Fruit fly (Drosophila melanogaster): ENCODE data around the gene Nuf2.
A peak's percentile ranks its signal among the peaks of the same experiment; 100 is the strongest.

Gene Nuf2

DNA sequence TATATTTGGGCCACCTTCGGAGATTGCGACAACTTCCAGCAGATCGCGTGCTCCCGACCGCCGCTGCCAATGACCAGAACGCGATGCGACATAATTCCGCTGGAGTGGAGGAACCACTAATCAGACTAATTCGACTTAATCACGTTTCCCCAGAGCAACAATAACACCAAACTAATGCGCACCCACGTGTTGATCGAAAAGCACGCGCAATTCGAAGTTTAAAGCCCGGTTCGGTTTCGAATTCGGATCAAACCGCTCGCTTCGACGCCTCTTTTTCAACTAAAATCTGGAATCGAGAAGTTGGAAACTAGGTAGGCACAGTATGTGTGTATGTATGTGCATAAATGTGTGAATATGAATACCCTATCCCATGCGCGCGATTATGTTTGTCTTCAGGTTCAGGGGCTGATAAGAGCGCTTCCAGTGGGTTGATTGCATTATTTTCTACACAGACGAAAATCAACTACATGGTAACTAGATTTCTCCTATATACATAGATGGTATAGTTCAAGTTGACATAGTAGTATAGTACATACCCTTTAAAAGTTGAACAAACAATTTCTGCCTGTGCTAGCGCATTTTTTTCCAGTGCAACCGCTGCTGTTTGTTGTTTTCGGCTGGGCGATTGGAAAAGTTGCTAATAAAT lies 41.9 kb downstream of the Nuf2 start, which contains the start of gene Gart (continued):
- TF ChIP-seq twi (tag; optimal IDR thresholded peaks at IDR 0.05) (peak; percentile 30), sr (GFP tag; IDR thresholded peaks at IDR 0.05) (no peak), ac (GFP tag; optimal IDR thresholded peaks at IDR 0.05) (no peak), CG10979 (tag; optimal IDR thresholded peaks at IDR 0.05) (peak; percentile 54), CG1647 (GFP tag; optimal IDR thresholded peaks at IDR 0.05) (peak; percentile 54), CG7556 (GFP tag; optimal IDR thresholded peaks at IDR 0.05) (peak; percentile 75), usp (GFP tag; optimal IDR thresholded peaks at IDR 0.05) (no peak), gcm2 (GFP tag; optimal IDR thresholded peaks at IDR 0.05) (no peak), crol (GFP tag; IDR thresholded peaks at IDR 0.05) (no peak), br (optimal IDR thresholded peaks at IDR 0.05) (no peak), Dref (GFP tag; IDR thresholded peaks at IDR 0.05) (no peak), CG6689 (GFP tag; IDR thresholded peaks at IDR 0.05) (no peak), Optix (GFP tag; IDR thresholded peaks at IDR 0.05) (peak; percentile 61; the same call in 1 of the 3 replicates), Dip3 (GFP tag; optimal IDR thresholded peaks at IDR 0.05) (peak; percentile 36), odd (GFP tag; optimal IDR thresholded peaks at IDR 0.05) (peak; percentile 59), CG4820 (GFP tag; optimal IDR thresholded peaks at IDR 0.05) (peak; percentile 59), lilli (GFP tag; optimal IDR thresholded peaks at IDR 0.05) (peak; percentile 83), HLH4C (GFP tag; IDR thresholded peaks at IDR 0.05; ENCODE audit: partially characterized antibody) (no peak), nmo (GFP tag; optimal IDR thresholded peaks at IDR 0.05) (peak; percentile 50), stc (GFP tag; IDR thresholded peaks at IDR 0.05) (no peak), CG3726 (GFP tag; IDR thresholded peaks at IDR 0.05) (no peak), CG2199 (GFP tag; IDR thresholded peaks at IDR 0.05) (no peak), CG16815 (GFP tag; optimal IDR thresholded peaks at IDR 0.05) (peak; percentile 0), Ssrp (tag; optimal IDR thresholded peaks at IDR 0.05) (peak; percentile 36), chm (GFP tag; IDR thresholded peaks at IDR 0.05) (peak; percentile 42), CG42726 (GFP tag; IDR thresholded peaks at IDR 0.05; ENCODE audit: partially characterized antibody) (no peak), CG4360 (GFP tag; IDR thresholded peaks at IDR 0.05) (no peak), CG34376 (GFP tag; optimal IDR thresholded peaks at IDR 0.05) (peak; percentile 62), CG11504 (tag; optimal IDR thresholded peaks at IDR 0.05) (no peak), CG13894 (tag; optimal IDR thresholded peaks at IDR 0.05) (no peak), ttk (GFP tag; IDR thresholded peaks at IDR 0.05) (peak; percentile 58; the same call in 1 of the 2 replicates), wor (GFP tag; IDR thresholded peaks at IDR 0.05) (no peak; the same call in 1 of the 2 replicates), CG2116 (GFP tag; optimal IDR thresholded peaks at IDR 0.05) (peak; percentile 10), fd3F (GFP tag; optimal IDR thresholded peaks at IDR 0.05) (peak; percentile 52), NC2α (GFP tag; optimal IDR thresholded peaks at IDR 0.05) (no peak), row (GFP tag; IDR thresholded peaks at IDR 0.05) (peak; percentile 86), fu2 (GFP tag; optimal IDR thresholded peaks at IDR 0.05) (peak; percentile 61), CG1602 (GFP tag; optimal IDR thresholded peaks at IDR 0.05) (peak; percentile 37), eve (GFP tag; optimal IDR thresholded peaks at IDR 0.05) (no peak), HLHmδ (GFP tag; optimal IDR thresholded peaks at IDR 0.05) (no peak), gfzf (GFP tag; optimal IDR thresholded peaks at IDR 0.05) (no peak), ssp (GFP tag; IDR thresholded peaks at IDR 0.05) (peak; percentile 71), Ets97D (GFP tag; optimal IDR thresholded peaks at IDR 0.05) (peak; percentile 18), Dek (tag; optimal IDR thresholded peaks at IDR 0.05) (peak; percentile 57), PHDP (tag; optimal IDR thresholded peaks at IDR 0.05) (peak; percentile 71), zen (tag; optimal IDR thresholded peaks at IDR 0.05) (no peak), CG6813 (GFP tag; optimal IDR thresholded peaks at IDR 0.05) (no peak), nerfin-2 (GFP tag; IDR thresholded peaks at IDR 0.05; ENCODE audit: partially characterized antibody) (no peak), Camta (GFP tag; optimal IDR thresholded peaks at IDR 0.05) (peak; percentile 22), bigmax (GFP tag; optimal IDR thresholded peaks at IDR 0.05) (no peak), CG14441 (GFP tag; IDR thresholded peaks at IDR 0.05) (0 out of 2 replicates have a peak, but pooled peaks have one; percentile 30)

Measured in whole organism, embryonic.